Fruit fly (Drosophila melanogaster) Kc167 (cell line): Measurements from ENCODE around the gene Tgi.

Experiments used
- Myc ChIP-seq: fragments of >200 bp; optimal IDR thresholded peaks from 2 replicates; lab custom pipeline; 2017; ENCODE audit warnings: missing external identifiers
- psq ChIP-seq: fragments of >200 bp; optimal IDR thresholded peaks from 2 replicates; lab custom pipeline; 2017; ENCODE audit warnings: missing external identifiers
- ttk ChIP-seq: sonication (Bioruptor generic); optimal IDR thresholded peaks from 2 replicates; lab custom pipeline; 2017; ENCODE audit warnings: missing external identifiers

DNA sequence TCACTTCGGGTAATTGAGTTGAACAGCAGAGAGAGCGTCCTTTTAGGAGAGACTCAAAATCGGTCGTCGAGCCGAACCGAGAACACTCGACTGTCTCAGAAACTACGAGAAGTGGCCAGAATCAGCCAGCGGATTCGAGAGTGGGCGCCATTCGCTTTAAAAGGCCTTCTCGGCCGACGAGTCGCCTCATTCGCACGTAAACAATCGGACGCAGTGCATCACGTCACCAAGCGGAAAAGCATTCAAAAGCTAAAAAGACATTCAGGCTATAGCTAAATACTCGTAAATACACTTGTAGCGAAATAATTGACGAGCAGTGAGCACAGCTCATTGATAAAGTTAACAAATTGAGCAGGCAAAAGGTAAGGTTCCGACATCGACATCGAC is 6.4 kb upstream of the Tgi start:
- no peak for TF ChIP-seq Myc (lab: Kevin White, UChicago)
- TF ChIP-seq psq (lab: Kevin White, UChicago), result no peak
- no peak for TF ChIP-seq ttk (lab: Kevin White, UChicago)
